Fruit fly (Drosophila melanogaster) whole organism, embryonic: Measurements from ENCODE around the gene CG6216.

Experiments used
- Aef1 ChIP-seq: fragments of 200-800 bp; sonication (Bioruptor generic); IDR thresholded peaks from 3 replicates; pipeline ENCODE4 v1.3.6; 2022; ENCODE audit warnings: missing biosample characterization, missing genetic modification characterization
- Bdp1 ChIP-seq: fragments of 200-800 bp; sonication (Bioruptor generic); optimal IDR thresholded peaks from 3 replicates; lab custom pipeline; 2016; ENCODE audit warnings: missing biosample characterization, missing genetic modification characterization
- BtbVII ChIP-seq: fragments of 200-800 bp; sonication (Bioruptor generic); optimal IDR thresholded peaks from 3 replicates; lab custom pipeline; 2017; ENCODE audit warnings: missing biosample characterization, mild to moderate bottlenecking, missing genetic modification characterization
- Bteb2 ChIP-seq: fragments of 200-800 bp; sonication (Bioruptor generic); optimal IDR thresholded peaks from 2 replicates; lab custom pipeline; 2016; ENCODE audit warnings: missing biosample characterization, missing genetic modification characterization
- CG1024 ChIP-seq: fragments of 200-800 bp; sonication (Bioruptor generic); IDR thresholded peaks from 2 replicates; pipeline ENCODE4 v1.3.6; 2022; ENCODE audit warnings: missing biosample characterization, missing genetic modification characterization
- CG10267 ChIP-seq: fragments of 200-800 bp; sonication (Bioruptor generic); optimal IDR thresholded peaks from 2 replicates; lab custom pipeline; 2018; ENCODE audit warnings: missing biosample characterization, mild to moderate bottlenecking, missing genetic modification characterization, moderate library complexity
- CG10565 ChIP-seq: fragments of 200-800 bp; sonication (Bioruptor generic); optimal IDR thresholded peaks from 3 replicates; lab custom pipeline; 2016; ENCODE audit warnings: missing biosample characterization, mild to moderate bottlenecking, missing genetic modification characterization
- CG11093 ChIP-seq: fragments of 200-800 bp; sonication (Bioruptor generic); IDR thresholded peaks from 3 replicates; pipeline ENCODE4 v1.3.6; 2022; ENCODE audit warnings: missing biosample characterization, missing genetic modification characterization
- CG11560 ChIP-seq: fragments of 200-800 bp; sonication (Bioruptor generic); IDR thresholded peaks from 3 replicates; pipeline ENCODE4 v1.3.6; 2022; ENCODE audit warnings: missing biosample characterization, missing genetic modification characterization
- CG16779 ChIP-seq: fragments of 200-800 bp; sonication (Bioruptor generic); IDR thresholded peaks from 2 replicates; pipeline ENCODE4 v1.3.6; 2022; ENCODE audit warnings: missing biosample characterization, missing genetic modification characterization
- CG16815 ChIP-seq: fragments of 200-800 bp; sonication (Bioruptor generic); optimal IDR thresholded peaks from 3 replicates; lab custom pipeline; 2017; ENCODE audit warnings: missing biosample characterization, mild to moderate bottlenecking, missing genetic modification characterization
- CG17328 ChIP-seq: fragments of 200-800 bp; sonication (Bioruptor generic); IDR thresholded peaks from 2 replicates; pipeline ENCODE4 v1.3.6; 2022; ENCODE audit warnings: missing biosample characterization, missing genetic modification characterization
- CG18476 ChIP-seq: fragments of 200-800 bp; sonication (Bioruptor generic); optimal IDR thresholded peaks from 2 replicates; lab custom pipeline; 2016; ENCODE audit warnings: missing biosample characterization, mild to moderate bottlenecking, missing genetic modification characterization
- CG30020 ChIP-seq: fragments of 200-800 bp; optimal IDR thresholded peaks from 2 replicates; lab custom pipeline; 2019; ENCODE audit warnings: missing biosample characterization, mild to moderate bottlenecking, missing genetic modification characterization, moderate library complexity
- CG4282 ChIP-seq: fragments of 200-800 bp; sonication (Bioruptor generic); optimal IDR thresholded peaks from 2 replicates; lab custom pipeline; 2016; ENCODE audit warnings: missing biosample characterization, missing genetic modification characterization
- CG4730 ChIP-seq: fragments of 200-800 bp; sonication (Bioruptor generic); IDR thresholded peaks from 2 replicates; pipeline ENCODE4 v1.3.6; 2022; ENCODE audit warnings: missing biosample characterization, missing genetic modification characterization
- CG4854 ChIP-seq: fragments of 200-800 bp; sonication (Bioruptor generic); optimal IDR thresholded peaks from 2 replicates; lab custom pipeline; 2016; ENCODE audit warnings: missing biosample characterization, missing genetic modification characterization, inconsistent platforms
- CG6689 ChIP-seq: fragments of 200-800 bp; sonication (Bioruptor generic); IDR thresholded peaks from 2 replicates; pipeline ENCODE4 v1.3.6; 2022; ENCODE audit warnings: missing biosample characterization, missing genetic modification characterization
- CG7928 ChIP-seq: fragments of 200-800 bp; sonication (Bioruptor generic); optimal IDR thresholded peaks from 2 replicates; lab custom pipeline; 2017; ENCODE audit warnings: missing biosample characterization, mild to moderate bottlenecking, missing genetic modification characterization
- CG9727 ChIP-seq: fragments of 200-800 bp; sonication (Bioruptor generic); optimal IDR thresholded peaks from 3 replicates; lab custom pipeline; 2017; ENCODE audit warnings: missing biosample characterization, mild to moderate bottlenecking, missing genetic modification characterization
- CG9797 ChIP-seq: fragments of 200-800 bp; sonication (Bioruptor generic); optimal IDR thresholded peaks from 3 replicates; lab custom pipeline; 2018; ENCODE audit warnings: missing biosample characterization, mild to moderate bottlenecking, missing genetic modification characterization
- CG9932 ChIP-seq: fragments of 200-800 bp; sonication (Bioruptor generic); IDR thresholded peaks from 2 replicates; pipeline ENCODE4 v1.3.6; 2022; ENCODE audit warnings: missing biosample characterization, missing genetic modification characterization
- D19B ChIP-seq: fragments of 200-800 bp; sonication (Bioruptor generic); optimal IDR thresholded peaks from 2 replicates; lab custom pipeline; 2017; ENCODE audit warnings: missing biosample characterization, mild to moderate bottlenecking, missing genetic modification characterization
- Dip2 ChIP-seq: fragments of 200-800 bp; sonication (Bioruptor generic); IDR thresholded peaks from 2 replicates; pipeline ENCODE4 v1.3.6; 2022; ENCODE audit warnings: missing biosample characterization, missing genetic modification characterization
- Fer1 ChIP-seq: fragments of 200-800 bp; sonication (Bioruptor generic); optimal IDR thresholded peaks from 2 replicates; lab custom pipeline; 2017; ENCODE audit warnings: missing biosample characterization, mild to moderate bottlenecking, missing genetic modification characterization
- Fer2 ChIP-seq: fragments of 200-800 bp; sonication (Bioruptor generic); optimal IDR thresholded peaks from 2 replicates; lab custom pipeline; 2018; ENCODE audit warnings: missing biosample characterization, mild to moderate bottlenecking, missing genetic modification characterization, moderate library complexity
- GATAe ChIP-seq: fragments of 200-800 bp; sonication (Bioruptor generic); conservative IDR thresholded peaks from 2 replicates; pipeline ENCODE4 v1.3.6; 2022; ENCODE audit warnings: missing biosample characterization, missing genetic modification characterization
- HLH4C ChIP-seq: fragments of 200-800 bp; sonication (Bioruptor generic); IDR thresholded peaks from 3 replicates; pipeline ENCODE4 v1.3.6; 2022; ENCODE audit warnings: missing biosample characterization, missing genetic modification characterization; ENCODE audit not compliant: partially characterized antibody
- Hr51 ChIP-seq, 2 experiments: fragments of 200-800 bp; sonication (Bioruptor generic); optimal IDR thresholded peaks; 2 replicates in 1 of 2; 3 replicates in 1 of 2; lab custom pipeline; 2016 to 2018; ENCODE audit warnings: missing biosample characterization in 2 of 2, missing genetic modification characterization in 2 of 2, mild to moderate bottlenecking in 1 of 2, moderate library complexity in 1 of 2
- Oaz ChIP-seq: fragments of 200-800 bp; sonication (Bioruptor generic); IDR thresholded peaks from 2 replicates; pipeline ENCODE4 v1.3.6; 2022; ENCODE audit warnings: missing biosample characterization, missing genetic modification characterization
- Vsx1 ChIP-seq: fragments of 200-800 bp; sonication (Bioruptor generic); optimal IDR thresholded peaks from 2 replicates; lab custom pipeline; 2017; ENCODE audit warnings: missing biosample characterization, mild to moderate bottlenecking, missing genetic modification characterization, missing genetic modification reagents
- Xrp1 ChIP-seq: fragments of 200-800 bp; sonication (Bioruptor generic); IDR thresholded peaks from 2 replicates; pipeline ENCODE4 v1.3.6; 2022; ENCODE audit warnings: missing biosample characterization, missing genetic modification characterization
- YL-1 ChIP-seq: fragments of 200-800 bp; sonication (Bioruptor generic); optimal IDR thresholded peaks from 3 replicates; lab custom pipeline; 2017; ENCODE audit warnings: missing biosample characterization, mild to moderate bottlenecking, missing genetic modification characterization
- ato ChIP-seq: fragments of 200-800 bp; sonication (Bioruptor generic); IDR thresholded peaks from 2 replicates; pipeline ENCODE4 v1.3.6; 2022; ENCODE audit warnings: missing biosample characterization, missing genetic modification characterization; ENCODE audit not compliant: partially characterized antibody
- en ChIP-seq: fragments of 200-800 bp; sonication (Bioruptor generic); optimal IDR thresholded peaks from 2 replicates; lab custom pipeline; 2016; ENCODE audit warnings: missing biosample characterization, missing genetic modification characterization
- ewg ChIP-seq: fragments of 200-800 bp; sonication (Bioruptor generic); optimal IDR thresholded peaks from 3 replicates; lab custom pipeline; 2017; ENCODE audit warnings: mild to moderate bottlenecking, missing biosample characterization, missing genetic modification reagents, missing genetic modification characterization
- fd64A ChIP-seq: fragments of 200-800 bp; sonication (Bioruptor generic); optimal IDR thresholded peaks from 3 replicates; lab custom pipeline; 2018; ENCODE audit warnings: missing biosample characterization, mild to moderate bottlenecking, missing genetic modification characterization
- gcm ChIP-seq: fragments of 200-800 bp; sonication (Bioruptor generic); optimal IDR thresholded peaks from 2 replicates; lab custom pipeline; 2019; ENCODE audit warnings: missing biosample characterization, mild to moderate bottlenecking, missing genetic modification characterization, moderate library complexity
- gfzf ChIP-seq: fragments of 200-800 bp; sonication (Bioruptor generic); optimal IDR thresholded peaks from 2 replicates; lab custom pipeline; 2016; ENCODE audit warnings: missing biosample characterization, mild to moderate bottlenecking, missing genetic modification characterization, moderate library complexity
- hth ChIP-seq: fragments of >200 bp; optimal IDR thresholded peaks from 2 replicates; lab custom pipeline; 2017; ENCODE audit warnings: inconsistent platforms
- insv ChIP-seq, 2 experiments: fragments of 200-800 bp; sonication (Bioruptor generic); optimal IDR thresholded peaks; 3 replicates each; lab custom pipeline; 2016 to 2018; ENCODE audit warnings: missing biosample characterization in 2 of 2, missing genetic modification characterization in 2 of 2
- lola ChIP-seq, 3 experiments: fragments of >200 bp in 2 of 3; fragments of 200-800 bp in 1 of 3; sonication (Bioruptor generic) in 1 of 3; optimal IDR thresholded peaks; 2 replicates each; lab custom pipeline; 2017 to 2019; ENCODE audit warnings: missing biosample characterization in 3 of 3, missing genetic modification characterization in 3 of 3, mild to moderate bottlenecking in 1 of 3, moderate library complexity in 1 of 3
- odd ChIP-seq: fragments of 200-800 bp; sonication (Bioruptor generic); optimal IDR thresholded peaks from 2 replicates; lab custom pipeline; 2017; ENCODE audit warnings: missing biosample characterization, mild to moderate bottlenecking, missing genetic modification characterization
- onecut ChIP-seq: fragments of 200-800 bp; sonication (Bioruptor generic); IDR thresholded peaks from 2 replicates; pipeline ENCODE4 v1.3.6; 2022; ENCODE audit warnings: missing biosample characterization, missing genetic modification characterization
- row ChIP-seq: fragments of 200-800 bp; sonication (Bioruptor generic); IDR thresholded peaks from 3 replicates; pipeline ENCODE4 v1.3.6; 2022; ENCODE audit warnings: missing biosample characterization, missing genetic modification characterization
- scrt ChIP-seq: fragments of 200-800 bp; sonication (Bioruptor generic); optimal IDR thresholded peaks from 2 replicates; lab custom pipeline; 2018; ENCODE audit warnings: missing biosample characterization, mild to moderate bottlenecking, missing genetic modification characterization, moderate library complexity
- sd ChIP-seq: fragments of 200-800 bp; sonication (Bioruptor generic); optimal IDR thresholded peaks from 3 replicates; lab custom pipeline; 2018; ENCODE audit warnings: missing biosample characterization, mild to moderate bottlenecking, missing genetic modification characterization, moderate library complexity
- so ChIP-seq: fragments of 200-800 bp; sonication (Bioruptor generic); IDR thresholded peaks from 3 replicates; pipeline ENCODE4 v1.3.6; 2022; ENCODE audit warnings: missing biosample characterization, missing genetic modification characterization
- wek ChIP-seq: fragments of 200-800 bp; sonication (Bioruptor generic); optimal IDR thresholded peaks from 3 replicates; lab custom pipeline; 2018; ENCODE audit warnings: missing biosample characterization, mild to moderate bottlenecking, missing genetic modification characterization, moderate library complexity

The CG6216 gene

dm6 chr3L:11169299-11170181, 19.0 kb upstream of the CG6216 start, which contains the start of the genes wls and Adck5 (continued):
- TF ChIP-seq CG18476 (peak; percentile 39), row (GFP tag; lab: Robert Waterston, UW) (no peak), wek (GFP tag; lab: Kevin White, UChicago) (peak; percentile 62), CG4730 (no peak), odd (GFP tag; lab: Kevin White, UChicago) (peak; percentile 66), so (peak; percentile 58; the same call in 1 of the 3 replicates), HLH4C (GFP tag; lab: Robert Waterston, UW) (no peak), CG17328 (GFP tag; lab: Robert Waterston, UW) (peak; percentile 42; the same call in 1 of the 2 replicates), Fer2 (tag; lab: Kevin White, UChicago) (peak; percentile 25), onecut (no peak), CG16779 (GFP tag; lab: Robert Waterston, UW) (peak; percentile 38; the same call in 1 of the 2 replicates), scrt (GFP tag; lab: Kevin White, UChicago) (peak; percentile 82), fd64A (GFP tag; lab: Kevin White, UChicago) (peak; percentile 22), gcm (GFP tag; lab: Kevin White, UChicago) (peak; percentile 26), ato (GFP tag; lab: Robert Waterston, UW) (no peak), insv (GFP tag; optimal IDR thresholded peaks at IDR 0.05; lab: Kevin White, UChicago) (peak in 1 of 2 experiments; percentile 70), CG11560 (tag; lab: Robert Waterston, UW) (no peak), CG9932 (no peak), CG1024 (no peak; the same call in 1 of the 2 replicates), CG11093 (GFP tag; lab: Robert Waterston, UW) (no peak), CG30020 (tag; lab: Kevin White, UChicago) (no peak), BtbVII (GFP tag; lab: Kevin White, UChicago) (peak; percentile 79), Vsx1 (GFP tag; lab: Kevin White, UChicago) (no peak), CG10267 (tag; lab: Kevin White, UChicago) (peak; percentile 52), CG7928 (no peak), CG6689 (GFP tag; lab: Robert Waterston, UW) (no peak), en (no peak), CG16815 (GFP tag; lab: Kevin White, UChicago) (no peak), gfzf (peak; percentile 83), Fer1 (GFP tag; lab: Kevin White, UChicago) (no peak), CG9797 (GFP tag; lab: Kevin White, UChicago) (peak; percentile 70), CG9727 (GFP tag; lab: Kevin White, UChicago) (peak; percentile 63), Oaz (no peak), ewg (GFP tag; lab: Kevin White, UChicago) (peak; percentile 12), hth (lab: Kevin White, UChicago) (no peak), YL-1 (GFP tag; lab: Kevin White, UChicago) (peak; percentile 41), D19B (GFP tag; lab: Kevin White, UChicago) (no peak), CG4282 (GFP tag; lab: Kevin White, UChicago) (no peak), Xrp1 (GFP tag; lab: Robert Waterston, UW) (no peak), Aef1 (GFP tag; lab: Robert Waterston, UW) (no peak), Hr51 (GFP tag; optimal IDR thresholded peaks at IDR 0.05; lab: Kevin White, UChicago) (no peak), CG4854 (GFP tag; lab: Kevin White, UChicago) (peak; percentile 35), sd (no peak), Bdp1 (GFP tag; lab: Kevin White, UChicago) (no peak), Bteb2 (GFP tag; lab: Kevin White, UChicago) (peak; percentile 44), CG10565 (GFP tag; lab: Kevin White, UChicago) (no peak), lola (GFP tag; optimal IDR thresholded peaks at IDR 0.05; lab: Kevin White, UChicago) (no peak), GATAe (GFP tag; lab: Robert Waterston, UW) (no peak), Dip2 (GFP tag; lab: Robert Waterston, UW) (no peak)
